Fruit fly (Drosophila melanogaster): ENCODE measurements around the gene ppk24.

dm6 chr3R:31225043-31225681 lies 40.4 kb upstream of the ppk24 start:
- TF ChIP-seq CG8159 (tag; optimal IDR thresholded peaks at IDR 0.05): no peak
- TF ChIP-seq gl (tag; optimal IDR thresholded peaks at IDR 0.05): no peak
- no peak for TF ChIP-seq CG15710 (tag; optimal IDR thresholded peaks at IDR 0.05)
- no peak for TF ChIP-seq CG9948 (tag; optimal IDR thresholded peaks at IDR 0.05)
- no peak for TF ChIP-seq EcR (GFP tag; optimal IDR thresholded peaks at IDR 0.05)
- 0 out of 2 replicates have a peak, but pooled peaks have one; percentile 18 for TF ChIP-seq CG32121 (GFP tag; IDR thresholded peaks at IDR 0.05)
- TF ChIP-seq Pif1B (GFP tag; optimal IDR thresholded peaks at IDR 0.05): peak; percentile 43
- peak; percentile 81 for TF ChIP-seq fd96Ca (GFP tag; IDR thresholded peaks at IDR 0.05)

Data from whole organism, pupa.